Fruit fly (Drosophila melanogaster): ENCODE data around the gene east.

east gene

DNA sequence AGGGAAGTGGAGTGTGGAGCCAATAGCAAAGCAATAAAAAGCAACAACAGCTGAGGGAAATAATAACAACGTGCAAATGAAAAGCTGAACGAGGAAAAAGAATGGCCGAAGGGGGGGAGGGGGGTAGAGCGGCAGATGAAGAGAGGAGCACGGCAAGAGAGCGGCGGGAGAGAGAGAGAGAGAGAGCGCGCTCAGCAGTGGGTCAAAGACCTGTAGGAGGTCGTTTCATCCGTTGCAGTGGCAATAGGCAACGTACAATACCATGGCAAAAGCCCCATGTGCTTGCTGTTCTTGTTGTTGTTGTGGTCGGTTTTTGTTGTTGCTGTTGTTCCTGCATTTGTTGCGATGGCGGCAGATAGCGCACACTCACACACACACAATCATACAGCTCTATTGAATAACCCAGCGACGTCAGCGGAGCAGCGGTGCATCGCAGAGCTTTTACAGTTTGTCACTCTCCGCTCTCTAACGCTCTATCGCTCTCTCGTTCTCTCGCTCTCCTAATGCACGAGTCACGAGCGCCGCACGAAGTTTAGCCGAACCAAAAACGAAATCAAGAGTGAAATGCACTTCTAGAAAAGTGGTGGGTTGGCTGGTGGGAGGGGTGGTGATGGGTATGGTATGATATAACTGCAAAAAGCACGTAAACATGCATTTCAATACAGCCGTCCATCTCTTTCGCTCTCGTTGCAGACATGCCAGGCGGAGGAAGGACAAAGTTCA lies 34.6 kb upstream of the east start:
- TF ChIP-seq CTCF (optimal IDR thresholded peaks at IDR 0.05) (no peak), CG8478 (optimal IDR thresholded peaks at IDR 0.05) (no peak)

DNA sequence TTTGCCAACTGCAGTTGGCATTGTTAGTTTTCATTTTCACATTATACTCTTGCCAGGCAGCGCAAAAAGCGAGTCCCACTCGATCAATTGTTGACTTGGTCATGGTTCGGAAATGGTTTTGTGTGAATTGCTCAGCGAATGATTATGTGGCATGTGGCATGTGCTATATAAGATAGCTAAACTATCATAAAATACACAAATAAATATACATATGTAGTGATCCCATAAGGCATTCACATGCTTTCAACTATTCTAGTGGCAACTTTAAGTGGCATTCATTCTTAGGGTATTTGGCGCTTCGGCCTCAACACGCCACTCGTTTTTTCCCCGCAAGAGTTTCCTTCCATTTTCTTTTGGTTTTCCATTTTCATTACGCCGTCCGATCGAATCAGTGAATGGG lies 31.6 kb upstream of the east start:
- no peak for TF ChIP-seq CTCF (optimal IDR thresholded peaks at IDR 0.05)
- TF ChIP-seq CG8478 (optimal IDR thresholded peaks at IDR 0.05) = no peak

DNA sequence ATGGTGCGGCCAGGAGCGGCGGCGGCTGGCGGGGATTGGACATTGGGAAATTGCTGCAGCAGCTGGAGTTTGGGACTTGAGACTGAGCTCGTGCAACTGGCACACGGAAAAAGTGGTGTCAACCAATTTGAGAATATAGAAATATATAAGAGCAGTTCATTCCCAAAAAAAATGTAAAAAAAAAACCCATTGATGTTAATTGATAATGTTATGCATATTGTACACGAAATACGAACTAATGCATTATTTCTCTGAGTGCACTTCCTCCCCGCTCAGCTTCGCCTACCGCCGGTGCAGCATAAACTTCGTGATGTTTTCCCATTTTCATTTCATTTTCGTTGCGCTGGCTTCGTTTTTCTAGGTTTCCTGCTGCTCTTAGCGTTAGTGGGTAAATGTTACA lies 31.0 kb upstream of the east start:
- TF ChIP-seq CG8478 (optimal IDR thresholded peaks at IDR 0.05) (no peak), CTCF (optimal IDR thresholded peaks at IDR 0.05) (no peak)

DNA sequence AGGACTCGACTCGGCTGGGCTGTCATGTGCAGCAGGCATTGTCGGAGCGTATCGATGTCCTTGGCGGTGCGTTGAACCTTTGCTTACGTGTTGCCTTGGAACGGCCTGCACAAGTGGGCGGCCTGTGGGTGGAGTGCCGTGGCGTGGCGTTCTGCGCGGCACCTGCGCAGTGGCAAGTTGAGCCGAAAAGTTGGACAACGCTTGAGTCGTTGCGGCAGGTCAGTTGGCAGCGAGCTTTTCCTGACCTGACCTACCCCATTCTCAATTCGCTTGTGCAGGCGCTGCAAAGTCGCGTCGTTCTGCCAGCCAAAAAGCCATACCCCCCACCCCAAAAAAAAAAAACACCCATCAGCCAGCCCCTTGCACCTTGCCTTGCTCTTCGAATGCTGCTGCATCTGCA lies 28.9 kb upstream of the east start:
- TF ChIP-seq CG8478 (optimal IDR thresholded peaks at IDR 0.05) = no peak
- no peak for TF ChIP-seq CTCF (optimal IDR thresholded peaks at IDR 0.05)

DNA sequence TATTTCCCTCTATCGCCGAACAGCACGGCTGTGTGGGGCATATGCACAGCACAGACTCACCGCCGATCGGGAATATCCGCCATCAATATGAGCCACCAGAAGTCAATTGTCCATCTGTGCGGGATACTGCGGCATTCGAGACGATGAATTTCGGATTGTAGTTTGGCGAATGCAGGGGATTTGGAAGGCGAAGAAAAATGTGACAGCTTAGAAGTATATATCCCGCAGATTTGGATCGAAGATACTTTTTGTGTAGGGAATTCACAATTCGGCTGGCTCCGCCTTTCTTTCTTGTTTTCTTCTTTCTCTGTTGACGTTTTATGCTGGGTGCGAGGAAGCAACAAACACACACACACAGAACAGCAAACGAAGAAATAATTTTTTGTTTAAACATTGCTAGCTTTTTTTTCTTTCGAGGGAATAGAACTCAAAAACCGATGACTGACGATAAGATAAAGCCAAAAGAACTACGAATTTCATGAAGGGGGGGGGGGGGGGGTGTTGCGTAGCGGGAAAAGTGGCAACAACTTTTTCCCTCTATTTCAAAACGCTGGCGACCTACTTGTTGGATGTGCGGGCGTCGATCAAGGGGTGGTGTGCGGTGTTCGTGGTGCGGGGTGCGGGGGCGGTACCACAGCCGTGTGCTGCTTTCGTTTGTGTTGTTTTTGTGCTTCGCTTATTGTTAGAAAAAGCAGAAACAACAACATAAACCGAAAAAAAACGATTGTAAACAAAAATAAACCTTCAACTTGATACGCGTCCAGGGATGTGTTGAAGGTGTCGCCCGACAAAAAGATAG lies 26.3 kb upstream of the east start:
- TF ChIP-seq CG8478 (optimal IDR thresholded peaks at IDR 0.05) (no peak), CTCF (optimal IDR thresholded peaks at IDR 0.05) (no peak)

DNA sequence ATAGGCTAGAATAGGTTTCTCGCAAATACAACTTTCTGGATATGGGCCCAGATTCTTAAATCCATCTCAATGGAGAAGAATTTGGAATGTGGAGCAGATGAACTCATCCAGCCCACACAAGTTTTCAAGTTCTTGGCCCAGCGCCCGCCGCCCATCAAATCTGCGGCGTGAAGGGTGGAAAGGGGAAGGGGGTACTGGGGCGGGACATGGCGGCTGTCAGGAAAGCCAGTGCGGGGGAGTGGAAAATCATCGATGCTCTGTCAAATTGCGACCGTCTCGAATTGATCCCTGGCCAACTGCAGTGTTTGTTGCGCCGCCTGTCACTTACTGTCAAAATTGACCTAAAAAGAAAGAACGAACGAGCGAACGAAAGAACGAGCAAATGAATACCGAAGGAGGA lies 25.1 kb upstream of the east start:
- TF ChIP-seq CG8478 (optimal IDR thresholded peaks at IDR 0.05) (no peak), CTCF (optimal IDR thresholded peaks at IDR 0.05) (no peak)

DNA sequence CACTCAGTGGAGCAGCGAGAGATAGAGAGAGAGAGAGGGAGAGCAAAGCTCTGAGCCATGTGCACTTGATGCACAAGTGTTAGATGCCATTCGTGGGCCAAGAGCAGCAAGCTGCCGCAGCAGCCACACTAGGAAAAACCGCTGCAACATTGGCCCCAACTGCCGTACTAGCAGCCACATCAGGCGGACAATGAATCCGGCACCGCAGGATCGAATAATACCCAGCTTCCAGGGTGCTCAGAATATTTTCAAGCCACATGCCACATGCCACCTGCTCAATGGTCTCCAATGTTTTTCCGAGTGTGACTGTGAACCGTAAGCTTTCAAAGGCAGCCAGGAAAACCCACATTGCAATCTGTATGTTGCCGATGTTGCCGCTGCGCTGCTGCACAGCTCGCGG lies 22.0 kb upstream of the east start:
- TF ChIP-seq CTCF (optimal IDR thresholded peaks at IDR 0.05) (no peak), CG8478 (optimal IDR thresholded peaks at IDR 0.05) (no peak)

DNA sequence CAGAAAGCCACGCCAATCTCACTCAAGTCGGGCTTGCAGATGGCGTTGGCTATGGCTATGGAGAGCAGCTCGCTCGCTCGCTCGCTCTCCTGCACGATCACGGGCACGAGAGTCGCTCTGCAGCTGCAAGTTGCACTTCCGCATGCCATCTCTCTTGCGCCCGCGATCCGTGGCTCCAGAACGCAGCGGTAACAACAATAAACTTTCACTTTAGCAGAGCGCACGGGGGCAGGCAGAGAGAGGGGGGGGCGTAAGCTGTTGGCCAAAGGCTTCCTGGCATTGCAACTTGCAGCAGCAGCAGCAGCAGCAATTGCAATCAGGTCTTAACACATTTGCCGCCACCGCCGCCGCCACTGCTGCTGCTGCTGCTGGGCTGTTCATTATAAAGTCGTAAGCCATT lies 20.7 kb upstream of the east start:
- TF ChIP-seq CG8478 (optimal IDR thresholded peaks at IDR 0.05) = no peak
- no peak for TF ChIP-seq CTCF (optimal IDR thresholded peaks at IDR 0.05)

DNA sequence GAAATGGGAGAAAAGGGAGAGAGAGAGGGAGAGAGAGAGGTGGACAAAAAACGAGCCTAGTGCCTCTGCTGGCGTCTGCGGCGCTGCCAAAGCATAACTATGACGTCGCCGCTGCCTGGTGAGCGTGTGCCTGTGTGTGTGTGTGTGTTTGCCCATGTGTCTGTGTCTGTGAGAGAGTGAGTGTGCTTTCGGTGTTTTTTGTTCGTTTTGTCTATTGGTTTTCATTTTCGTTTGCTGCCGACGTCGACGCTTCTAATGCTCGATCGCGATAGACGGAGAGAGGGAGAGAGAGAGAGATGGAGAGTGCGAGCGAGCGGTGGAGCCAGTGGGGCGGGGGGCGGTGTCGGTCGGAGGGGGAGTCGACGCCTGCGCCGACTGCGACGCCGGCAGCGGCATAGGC lies 18.8 kb upstream of the east start:
- TF ChIP-seq CG8478 (optimal IDR thresholded peaks at IDR 0.05) (no peak), CTCF (optimal IDR thresholded peaks at IDR 0.05) (no peak)

DNA sequence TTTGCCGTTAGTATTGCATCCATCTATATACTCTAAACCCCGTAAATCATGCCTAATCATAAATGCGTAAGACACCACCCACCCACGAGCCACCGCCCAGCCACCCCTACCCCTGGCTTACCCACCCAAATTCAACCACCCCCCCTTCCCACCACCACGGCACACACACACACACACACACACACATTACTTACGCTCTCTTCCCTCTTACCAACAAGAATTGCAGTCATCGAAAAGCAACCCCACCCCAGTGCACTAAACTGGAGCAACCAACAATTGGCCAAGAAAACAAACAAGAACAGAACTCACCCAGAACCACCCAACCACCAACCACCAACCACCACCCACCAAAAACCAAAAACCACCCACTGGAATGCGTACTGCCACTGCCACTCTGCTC lies 16.5 kb upstream of the east start:
- TF ChIP-seq CG8478 (optimal IDR thresholded peaks at IDR 0.05) = no peak

DNA sequence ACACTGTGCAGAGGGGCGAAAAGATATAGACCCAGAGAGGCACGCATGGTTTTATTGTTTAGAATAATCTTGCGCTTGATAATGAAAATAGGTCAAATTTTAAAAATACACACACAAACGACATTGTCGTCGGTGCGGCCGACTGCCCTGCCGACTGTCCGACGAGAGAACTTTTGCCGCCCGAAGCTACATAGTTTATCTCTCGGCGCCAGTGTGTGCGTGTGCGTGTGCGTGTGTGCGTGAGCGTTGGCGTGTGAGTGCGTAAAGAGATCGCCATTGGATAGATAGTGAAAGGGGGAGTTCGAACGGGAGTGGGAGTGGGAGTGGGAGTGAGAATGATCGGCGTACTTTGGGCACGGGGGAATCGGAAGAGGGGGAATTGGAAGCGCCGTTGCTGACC lies 15.0 kb upstream of the east start:
- TF ChIP-seq CTCF (optimal IDR thresholded peaks at IDR 0.05) = no peak
- TF ChIP-seq CG8478 (optimal IDR thresholded peaks at IDR 0.05) = no peak

DNA sequence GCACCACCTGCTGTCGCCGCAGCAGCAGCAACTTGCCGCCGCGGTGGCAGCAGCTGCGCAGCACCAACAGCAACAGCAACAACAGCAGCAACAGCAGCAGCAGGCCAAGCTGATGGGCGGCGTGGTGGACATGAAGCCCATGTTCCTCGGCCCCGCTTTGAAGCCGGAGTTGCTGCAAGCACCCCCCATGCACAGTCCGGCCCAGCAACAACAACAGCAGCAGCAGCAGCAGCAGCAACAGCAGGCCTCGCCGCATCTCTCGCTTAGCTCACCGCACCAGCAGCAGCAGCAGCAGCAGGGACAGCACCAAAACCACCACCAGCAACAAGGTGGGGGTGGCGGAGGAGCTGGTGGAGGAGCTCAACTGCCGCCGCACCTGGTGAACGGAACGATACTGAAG lies 9.6 kb upstream of the east start:
- TF ChIP-seq CG8478 (optimal IDR thresholded peaks at IDR 0.05) (no peak), CTCF (optimal IDR thresholded peaks at IDR 0.05) (no peak)

DNA sequence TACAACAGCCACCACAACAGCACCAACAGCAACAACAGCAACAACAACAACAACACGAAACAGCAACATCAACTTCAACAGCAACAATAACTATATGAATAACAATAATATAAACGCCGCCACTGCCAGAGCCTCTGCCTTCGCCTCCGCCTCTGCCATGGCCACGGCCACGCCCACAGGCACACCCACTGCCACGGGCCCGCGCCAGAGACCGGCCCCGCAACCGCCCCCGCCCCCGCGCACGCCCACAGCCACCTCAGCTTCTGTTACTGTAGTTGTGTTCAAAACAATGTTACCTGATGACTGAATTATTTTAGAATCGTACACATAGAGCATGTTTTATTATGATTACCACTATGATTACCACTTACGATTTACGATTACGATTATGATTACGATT lies 6.5 kb upstream of the east start:
- TF ChIP-seq CG8478 (optimal IDR thresholded peaks at IDR 0.05) (no peak), CTCF (optimal IDR thresholded peaks at IDR 0.05) (no peak)

DNA sequence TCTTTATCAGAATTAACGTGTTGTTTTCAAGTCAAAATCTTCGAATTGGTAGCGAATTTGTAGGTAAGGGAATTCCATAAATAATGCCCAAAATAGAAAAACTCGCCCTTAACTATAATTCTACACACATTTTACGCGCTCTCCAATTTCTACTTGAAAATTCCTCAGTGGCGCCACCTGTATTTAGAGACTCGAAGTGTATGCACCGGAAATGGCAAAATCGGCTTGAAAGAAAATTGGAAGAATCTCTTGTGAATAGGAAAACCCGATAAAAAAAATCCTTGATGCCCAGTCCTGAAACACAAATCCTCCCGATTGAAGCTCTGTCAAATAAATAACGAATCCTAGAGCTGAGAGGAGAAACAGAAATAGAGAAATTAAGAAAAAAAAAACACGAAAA lies 4.8 kb upstream of the east start:
- TF ChIP-seq CG8478 (optimal IDR thresholded peaks at IDR 0.05) = no peak
- TF ChIP-seq CTCF (optimal IDR thresholded peaks at IDR 0.05) = peak; percentile 82 to 90

DNA sequence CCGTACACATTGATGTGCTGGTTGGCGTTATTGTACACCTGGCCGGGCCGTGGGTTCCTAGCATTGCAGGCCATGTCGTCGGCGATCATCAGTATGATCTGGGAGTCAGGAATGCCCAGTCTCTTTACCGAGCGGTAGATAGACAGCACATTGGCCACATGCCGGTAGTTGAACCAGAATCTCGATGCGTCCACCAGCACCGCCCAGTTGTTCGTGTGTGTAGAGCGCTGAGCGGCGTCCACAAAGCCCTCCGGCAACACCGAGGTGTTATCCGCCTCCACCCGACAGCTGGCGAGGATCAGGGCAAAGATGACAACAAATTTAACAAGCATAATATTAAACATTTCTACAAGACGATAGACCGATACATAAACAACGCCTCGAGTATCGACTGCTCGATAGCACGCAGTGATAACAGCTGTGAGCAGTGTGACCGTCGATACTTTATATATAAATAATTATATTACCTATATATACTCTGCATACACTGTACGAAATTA lies 1.7 kb upstream of the east start, which contains the start of gene PIG-K:
TSS of gene PIG-K (minus strand) at position 412 of the 500 bp plus-strand sequence.
- TF ChIP-seq CG8478 (optimal IDR thresholded peaks at IDR 0.05) (no peak), CTCF (optimal IDR thresholded peaks at IDR 0.05) (no peak)

DNA sequence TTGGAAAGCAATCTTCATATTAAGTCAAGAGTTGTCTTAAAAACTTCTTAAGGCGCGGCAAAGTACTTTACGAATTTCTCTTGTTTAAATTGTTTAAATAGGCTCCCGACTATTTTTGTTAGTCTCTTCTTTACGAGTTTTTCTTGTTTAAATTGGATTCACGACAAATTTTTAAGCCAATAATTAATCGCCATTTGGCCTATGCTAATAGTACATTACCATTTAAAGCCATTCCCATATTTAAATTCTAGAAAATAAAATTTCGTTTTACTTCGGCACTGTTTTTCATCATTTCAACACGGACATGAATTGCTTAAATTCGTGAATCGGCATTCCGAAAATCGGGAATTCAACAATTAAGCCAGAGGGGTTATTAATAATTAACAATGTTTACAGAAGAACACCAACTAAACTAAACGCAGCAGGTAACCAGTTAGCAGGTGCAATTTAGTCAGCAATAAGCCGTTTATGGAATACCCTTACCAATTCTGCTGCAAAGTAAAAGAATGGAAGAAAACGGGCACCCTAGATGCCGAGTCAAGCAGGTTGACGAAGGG lies 1.1 kb upstream of the east start:
- TF ChIP-seq CG8478 (optimal IDR thresholded peaks at IDR 0.05) (no peak), CTCF (optimal IDR thresholded peaks at IDR 0.05) (no peak)
